Fruit fly (Drosophila melanogaster) whole organism, prepupa: ENCODE results near the gene Cp110.

Source experiments
- Blimp-1 ChIP-seq: fragments of 200-800 bp; sonication (Bioruptor generic); optimal IDR thresholded peaks from 3 replicates; lab custom pipeline; 2017; ENCODE audit warnings: missing biosample characterization, missing genetic modification characterization, mild to moderate bottlenecking, moderate library complexity, missing genetic modification reagents
- CG10631 ChIP-seq: fragments of 200-800 bp; sonication (Bioruptor generic); optimal IDR thresholded peaks from 2 replicates; lab custom pipeline; 2016; ENCODE audit warnings: missing biosample characterization, missing genetic modification characterization
- CG10669 ChIP-seq: fragments of 200-800 bp; sonication (Bioruptor generic); optimal IDR thresholded peaks from 3 replicates; lab custom pipeline; 2018; ENCODE audit warnings: missing biosample characterization, mild to moderate bottlenecking, missing genetic modification characterization, moderate library complexity
- CG11294 ChIP-seq: fragments of 200-800 bp; sonication (Bioruptor generic); IDR thresholded peaks from 2 replicates; pipeline ENCODE4 v1.3.6; 2022; ENCODE audit warnings: missing biosample characterization, missing genetic modification characterization
- CG11762 ChIP-seq: fragments of 200-800 bp; sonication (Bioruptor generic); optimal IDR thresholded peaks from 3 replicates; lab custom pipeline; 2016; ENCODE audit warnings: missing biosample characterization, missing genetic modification characterization; ENCODE audit not compliant: insufficient read depth
- CG11902 ChIP-seq: fragments of 200-800 bp; sonication (Bioruptor generic); optimal IDR thresholded peaks from 3 replicates; lab custom pipeline; 2016; ENCODE audit warnings: missing biosample characterization, missing genetic modification characterization
- CG15336 ChIP-seq: fragments of 200-800 bp; sonication (Bioruptor generic); IDR thresholded peaks from 2 replicates; pipeline ENCODE4 v1.3.6; 2022; ENCODE audit warnings: missing biosample characterization, missing genetic modification characterization
- CG16779 ChIP-seq: fragments of 200-800 bp; sonication (Bioruptor generic); optimal IDR thresholded peaks from 3 replicates; lab custom pipeline; 2017; ENCODE audit warnings: missing biosample characterization, mild to moderate bottlenecking, missing genetic modification characterization
- CG3032 ChIP-seq: fragments of 200-800 bp; optimal IDR thresholded peaks from 2 replicates; lab custom pipeline; 2019; ENCODE audit warnings: missing biosample characterization, mild to moderate bottlenecking, missing genetic modification characterization, moderate library complexity
- CG3919 ChIP-seq: fragments of 200-800 bp; sonication (Bioruptor generic); optimal IDR thresholded peaks from 3 replicates; lab custom pipeline; 2016; ENCODE audit warnings: missing biosample characterization, missing genetic modification characterization
- CG6163 ChIP-seq: fragments of 200-800 bp; sonication (Bioruptor generic); IDR thresholded peaks from 3 replicates; pipeline ENCODE4 v1.3.6; 2022; ENCODE audit warnings: missing biosample characterization, missing genetic modification characterization
- CG6276 ChIP-seq: fragments of 200-800 bp; sonication (Bioruptor generic); optimal IDR thresholded peaks from 2 replicates; lab custom pipeline; 2017; ENCODE audit warnings: missing biosample characterization, mild to moderate bottlenecking, missing genetic modification characterization
- CG6792 ChIP-seq: fragments of 200-800 bp; sonication (Bioruptor generic); optimal IDR thresholded peaks from 3 replicates; lab custom pipeline; 2016; ENCODE audit warnings: missing biosample characterization, missing genetic modification characterization
- CG6808 ChIP-seq: fragments of 200-800 bp; sonication (Bioruptor generic); optimal IDR thresholded peaks from 3 replicates; lab custom pipeline; 2017; ENCODE audit warnings: missing biosample characterization, missing genetic modification characterization, mild to moderate bottlenecking, moderate library complexity, missing genetic modification reagents
- CG6854 ChIP-seq: fragments of 200-800 bp; sonication (Bioruptor generic); optimal IDR thresholded peaks from 2 replicates; lab custom pipeline; 2017; ENCODE audit warnings: missing biosample characterization, mild to moderate bottlenecking, missing genetic modification characterization
- CG7368 ChIP-seq: fragments of 200-800 bp; sonication (Bioruptor generic); optimal IDR thresholded peaks from 3 replicates; lab custom pipeline; 2016; ENCODE audit warnings: missing biosample characterization, missing genetic modification characterization
- CG8119 ChIP-seq: fragments of 200-800 bp; sonication (Bioruptor generic); IDR thresholded peaks from 3 replicates; pipeline ENCODE4 v1.3.6; 2022; ENCODE audit warnings: missing biosample characterization, missing genetic modification characterization
- CG8632 ChIP-seq: fragments of 200-800 bp; sonication (Bioruptor generic); optimal IDR thresholded peaks from 3 replicates; lab custom pipeline; 2016; ENCODE audit warnings: missing biosample characterization, missing genetic modification characterization
- CG9139 ChIP-seq: fragments of 200-800 bp; sonication (Bioruptor generic); optimal IDR thresholded peaks from 3 replicates; lab custom pipeline; 2017; ENCODE audit warnings: missing biosample characterization, mild to moderate bottlenecking, missing genetic modification characterization
- Eip75B ChIP-seq: fragments of 200-800 bp; sonication (Bioruptor generic); optimal IDR thresholded peaks from 3 replicates; lab custom pipeline; 2016; ENCODE audit warnings: missing biosample characterization, missing genetic modification characterization
- Eip78C ChIP-seq: fragments of 200-800 bp; sonication (Bioruptor generic); peaks from one replicate; lab custom pipeline; 2016; ENCODE audit warnings: missing biosample characterization, missing genetic modification characterization
- Eip93F ChIP-seq: fragments of 200-800 bp; sonication (Bioruptor generic); optimal IDR thresholded peaks from 2 replicates; lab custom pipeline; 2016; ENCODE audit warnings: missing biosample characterization, mild to moderate bottlenecking, missing genetic modification characterization
- Ets21C ChIP-seq: fragments of 200-800 bp; sonication (Bioruptor generic); optimal IDR thresholded peaks from 3 replicates; lab custom pipeline; 2016; ENCODE audit warnings: missing biosample characterization, missing genetic modification characterization
- Ets96B ChIP-seq: fragments of 200-800 bp; optimal IDR thresholded peaks from 2 replicates; lab custom pipeline; 2019; ENCODE audit warnings: missing biosample characterization, mild to moderate bottlenecking, missing genetic modification characterization, moderate library complexity
- Gug ChIP-seq: fragments of 200-800 bp; sonication (Bioruptor generic); IDR thresholded peaks from 2 replicates; pipeline ENCODE4 v1.3.6; 2022; ENCODE audit warnings: missing biosample characterization, missing genetic modification characterization
- Hr38 ChIP-seq: sonication (Bioruptor generic); optimal IDR thresholded peaks from 2 replicates; lab custom pipeline; 2016; ENCODE audit warnings: missing biosample characterization, missing genetic modification characterization
- Hr39 ChIP-seq: fragments of 200-800 bp; sonication (Bioruptor generic); optimal IDR thresholded peaks from 2 replicates; lab custom pipeline; 2016; ENCODE audit warnings: missing biosample characterization, missing genetic modification characterization
- Hr4 ChIP-seq: fragments of 200-800 bp; sonication (Bioruptor generic); optimal IDR thresholded peaks from 3 replicates; lab custom pipeline; 2016; ENCODE audit warnings: missing biosample characterization, missing genetic modification characterization
- Lpt ChIP-seq: fragments of 200-800 bp; sonication (Bioruptor generic); optimal IDR thresholded peaks from 3 replicates; lab custom pipeline; 2016; ENCODE audit warnings: missing biosample characterization, missing genetic modification characterization
- Met ChIP-seq: fragments of 200-800 bp; sonication (Bioruptor generic); optimal IDR thresholded peaks from 3 replicates; lab custom pipeline; 2016; ENCODE audit warnings: missing biosample characterization, missing genetic modification characterization
- OdsH ChIP-seq: fragments of 200-800 bp; sonication (Bioruptor generic); optimal IDR thresholded peaks from 3 replicates; lab custom pipeline; 2016; ENCODE audit warnings: missing biosample characterization, missing genetic modification characterization
- Sox102F ChIP-seq: fragments of 200-800 bp; sonication (Bioruptor generic); optimal IDR thresholded peaks from 2 replicates; lab custom pipeline; 2016; ENCODE audit warnings: missing biosample characterization, mild to moderate bottlenecking, missing genetic modification characterization
- Sox15 ChIP-seq: fragments of 200-800 bp; sonication (Bioruptor generic); optimal IDR thresholded peaks from 3 replicates; lab custom pipeline; 2016; ENCODE audit warnings: missing biosample characterization, missing genetic modification characterization
- achi ChIP-seq: fragments of 200-800 bp; sonication (Bioruptor generic); optimal IDR thresholded peaks from 3 replicates; lab custom pipeline; 2016; ENCODE audit warnings: missing biosample characterization, missing genetic modification characterization
- acj6 ChIP-seq: fragments of 200-800 bp; sonication (Bioruptor generic); optimal IDR thresholded peaks from 3 replicates; lab custom pipeline; 2016; ENCODE audit warnings: missing biosample characterization, missing genetic modification characterization
- cyc ChIP-seq: fragments of 200-800 bp; sonication (Bioruptor generic); optimal IDR thresholded peaks from 3 replicates; lab custom pipeline; 2016; ENCODE audit warnings: missing biosample characterization, missing genetic modification characterization
- dac ChIP-seq: fragments of 200-800 bp; sonication (Bioruptor generic); optimal IDR thresholded peaks from 2 replicates; lab custom pipeline; 2017; ENCODE audit warnings: missing biosample characterization, mild to moderate bottlenecking, missing genetic modification characterization
- dsx ChIP-seq: fragments of 200-800 bp; optimal IDR thresholded peaks from 3 replicates; lab custom pipeline; 2019; ENCODE audit warnings: missing biosample characterization, mild to moderate bottlenecking, missing genetic modification characterization, moderate library complexity; ENCODE audit not compliant: poor library complexity, severe bottlenecking
- eg ChIP-seq: fragments of 200-800 bp; sonication (Bioruptor generic); IDR thresholded peaks from 3 replicates; pipeline ENCODE4 v1.3.6; 2022; ENCODE audit warnings: missing biosample characterization, missing genetic modification characterization
- esn ChIP-seq: fragments of 200-800 bp; sonication (Bioruptor generic); optimal IDR thresholded peaks from 2 replicates; lab custom pipeline; 2016; ENCODE audit warnings: missing biosample characterization, mild to moderate bottlenecking, missing genetic modification characterization, moderate library complexity
- fd85E ChIP-seq: fragments of 200-800 bp; sonication (Bioruptor generic); optimal IDR thresholded peaks from 3 replicates; lab custom pipeline; 2016; ENCODE audit warnings: missing biosample characterization, missing genetic modification characterization
- fkh ChIP-seq: fragments of 200-800 bp; sonication (Bioruptor generic); optimal IDR thresholded peaks from 3 replicates; lab custom pipeline; 2017; ENCODE audit warnings: missing biosample characterization, mild to moderate bottlenecking, missing genetic modification characterization, moderate library complexity
- lz ChIP-seq: fragments of 200-800 bp; sonication (Bioruptor generic); optimal IDR thresholded peaks from 3 replicates; lab custom pipeline; 2016; ENCODE audit warnings: missing biosample characterization, missing genetic modification characterization
- net ChIP-seq: fragments of 200-800 bp; sonication (Bioruptor generic); optimal IDR thresholded peaks from 3 replicates; lab custom pipeline; 2016; ENCODE audit warnings: missing biosample characterization, missing genetic modification characterization
- pdm3 ChIP-seq: fragments of 200-800 bp; sonication (Bioruptor generic); optimal IDR thresholded peaks from 3 replicates; lab custom pipeline; 2016; ENCODE audit warnings: missing biosample characterization, missing genetic modification characterization
- salr ChIP-seq, 2 experiments: fragments of 200-800 bp; sonication (Bioruptor generic); optimal IDR thresholded peaks; 3 replicates each; lab custom pipeline; 2016 to 2018; ENCODE audit warnings: missing biosample characterization in 2 of 2, missing genetic modification characterization in 2 of 2, mild to moderate bottlenecking in 1 of 2
- spab ChIP-seq: fragments of 200-800 bp; sonication (Bioruptor generic); optimal IDR thresholded peaks from 2 replicates; lab custom pipeline; 2017; ENCODE audit warnings: missing biosample characterization, mild to moderate bottlenecking, missing genetic modification characterization, missing genetic modification reagents
- ss ChIP-seq, 2 experiments: fragments of 200-800 bp; sonication (Bioruptor generic); optimal IDR thresholded peaks; 2 replicates in 1 of 2; 3 replicates in 1 of 2; lab custom pipeline; 2017 to 2018; ENCODE audit warnings: mild to moderate bottlenecking in 2 of 2, missing biosample characterization in 2 of 2, missing genetic modification characterization in 2 of 2, moderate library complexity in 1 of 2
- svp ChIP-seq: fragments of 200-800 bp; sonication (Bioruptor generic); peaks from one replicate; lab custom pipeline; 2016; ENCODE audit warnings: missing biosample characterization, missing genetic modification characterization
- topi ChIP-seq: fragments of 200-800 bp; sonication (Bioruptor generic); optimal IDR thresholded peaks from 3 replicates; lab custom pipeline; 2016; ENCODE audit warnings: missing biosample characterization, missing genetic modification characterization

The Cp110 gene

dm6 chrX:22491028-22491769 is 9.3 kb downstream of the Cp110 start:
- TF ChIP-seq lz (GFP tag; lab: Kevin White, UChicago) (peak; percentile 30), fkh (GFP tag; lab: Kevin White, UChicago) (no peak), CG11762 (GFP tag; lab: Kevin White, UChicago) (peak; percentile 49), CG7368 (GFP tag; lab: Kevin White, UChicago) (peak; percentile 13), Gug (peak; percentile 19; the same call in 1 of the 2 replicates), ss (GFP tag; optimal IDR thresholded peaks at IDR 0.05; lab: Kevin White, UChicago) (no peak), CG6163 (GFP tag; lab: Robert Waterston, UW) (peak; percentile 25; the same call in 2 of the 3 replicates), CG3919 (GFP tag; lab: Kevin White, UChicago) (no peak), CG11902 (GFP tag; lab: Kevin White, UChicago) (peak; percentile 51), Hr4 (GFP tag; lab: Kevin White, UChicago) (peak; percentile 35), CG10669 (GFP tag; lab: Kevin White, UChicago) (peak; percentile 55), dsx (GFP tag; lab: Kevin White, UChicago) (no peak), OdsH (GFP tag; lab: Kevin White, UChicago) (peak; percentile 69), Lpt (GFP tag; lab: Kevin White, UChicago) (peak; percentile 8), CG11294 (GFP tag; lab: Robert Waterston, UW) (no peak), pdm3 (peak; percentile 51), salr (GFP tag; optimal IDR thresholded peaks at IDR 0.05; lab: Kevin White, UChicago) (peak in 1 of 2 experiments; percentile 70), Sox15 (GFP tag; lab: Kevin White, UChicago) (peak; percentile 66), achi (GFP tag; lab: Kevin White, UChicago) (peak; percentile 62), Ets96B (tag; lab: Kevin White, UChicago) (peak; percentile 48), CG8632 (GFP tag; lab: Kevin White, UChicago) (peak; percentile 80), CG16779 (tag; lab: Kevin White, UChicago) (no peak), Eip93F (GFP tag; lab: Kevin White, UChicago) (no peak), Hr39 (peak; percentile 48), Eip75B (peak; percentile 31), CG9139 (peak; percentile 0), dac (no peak), spab (GFP tag; lab: Kevin White, UChicago) (peak; percentile 50), svp (GFP tag; lab: Kevin White, UChicago) (peak; percentile 82), cyc (peak; percentile 3), Sox102F (GFP tag; lab: Kevin White, UChicago) (peak; percentile 32), Ets21C (GFP tag; lab: Kevin White, UChicago) (peak; percentile 7), CG6854 (GFP tag; lab: Kevin White, UChicago) (no peak), esn (GFP tag; lab: Kevin White, UChicago) (peak; percentile 68), net (peak; percentile 54), Blimp-1 (GFP tag; lab: Kevin White, UChicago) (peak; percentile 44), CG6792 (GFP tag; lab: Kevin White, UChicago) (peak; percentile 56), acj6 (GFP tag; lab: Kevin White, UChicago) (peak; percentile 74), fd85E (GFP tag; lab: Kevin White, UChicago) (peak; percentile 32), CG15336 (GFP tag; lab: Robert Waterston, UW) (no peak), eg (0 out of 3 replicates have a peak, but pooled peaks have one; percentile 8), CG8119 (GFP tag; lab: Robert Waterston, UW) (0 out of 3 replicates have a peak, but pooled peaks have one; percentile 38), Met (GFP tag; lab: Kevin White, UChicago) (peak; percentile 44), topi (no peak), Hr38 (GFP tag; lab: Kevin White, UChicago) (no peak), CG6808 (GFP tag; lab: Kevin White, UChicago) (peak; percentile 67), CG10631 (GFP tag; lab: Kevin White, UChicago) (peak; percentile 71), CG6276 (GFP tag; lab: Kevin White, UChicago) (peak; percentile 42), Eip78C (GFP tag; lab: Kevin White, UChicago) (peak; percentile 83), CG3032 (tag; lab: Kevin White, UChicago) (peak; percentile 56)
